Fruit fly (Drosophila melanogaster): ENCODE results near the gene CG31373.

Gene CG31373

dm6 chr3R:10679911-10680310 is 29.3 kb downstream of the CG31373 start:
- no peak for TF ChIP-seq Abd-B (GFP tag; optimal IDR thresholded peaks at IDR 0.05)
- TF ChIP-seq fru (GFP tag; optimal IDR thresholded peaks at IDR 0.05), result no peak
- no peak for TF ChIP-seq CG32264 (GFP tag; optimal IDR thresholded peaks at IDR 0.05)
- TF ChIP-seq jim (GFP tag; optimal IDR thresholded peaks at IDR 0.05), result no peak
- TF ChIP-seq CrebA (GFP tag; optimal IDR thresholded peaks at IDR 0.05; ENCODE audit: borderline replicate concordance), result no peak
- TF ChIP-seq lola (GFP tag; optimal IDR thresholded peaks at IDR 0.05), result no peak
- no peak for TF ChIP-seq Sp1 (GFP tag; optimal IDR thresholded peaks at IDR 0.05)
- no peak for TF ChIP-seq Dif (GFP tag; optimal IDR thresholded peaks at IDR 0.05; ENCODE audit: partially characterized antibody)
- TF ChIP-seq GATAd (GFP tag; optimal IDR thresholded peaks at IDR 0.05), result no peak
- no peak for TF ChIP-seq Jra (GFP tag; optimal IDR thresholded peaks at IDR 0.05)
- TF ChIP-seq woc (GFP tag; optimal IDR thresholded peaks at IDR 0.05), result no peak
- no peak for TF ChIP-seq Hnf4 (GFP tag; optimal IDR thresholded peaks at IDR 0.05)
- no peak for TF ChIP-seq rgr (GFP tag; optimal IDR thresholded peaks at IDR 0.05)

- TF ChIP-seq OdsH (GFP tag; optimal IDR thresholded peaks at IDR 0.05) (no peak), Dfd (GFP tag; optimal IDR thresholded peaks at IDR 0.05) (no peak), Mio (GFP tag; optimal IDR thresholded peaks at IDR 0.05) (no peak), HLH106 (tag; optimal IDR thresholded peaks at IDR 0.05) (no peak), jim (GFP tag; optimal IDR thresholded peaks at IDR 0.05) (no peak), dsf (GFP tag; optimal IDR thresholded peaks at IDR 0.05; ENCODE audit: borderline replicate concordance) (no peak), CG32264 (GFP tag; optimal IDR thresholded peaks at IDR 0.05) (no peak), woc (GFP tag; optimal IDR thresholded peaks at IDR 0.05) (no peak), Hr78 (GFP tag; optimal IDR thresholded peaks at IDR 0.05) (no peak), sage (GFP tag; optimal IDR thresholded peaks at IDR 0.05) (no peak), h (GFP tag; optimal IDR thresholded peaks at IDR 0.05) (no peak), CrebA (GFP tag; optimal IDR thresholded peaks at IDR 0.05; ENCODE audit: borderline replicate concordance) (no peak), dmrt93B (GFP tag; optimal IDR thresholded peaks at IDR 0.05) (no peak), usp (GFP tag; optimal IDR thresholded peaks at IDR 0.05) (no peak), Abd-B (GFP tag; optimal IDR thresholded peaks at IDR 0.05) (no peak), ey (GFP tag; optimal IDR thresholded peaks at IDR 0.05) (no peak), Myc (optimal IDR thresholded peaks at IDR 0.05) (no peak), psq (GFP tag; optimal IDR thresholded peaks at IDR 0.05) (no peak), br (GFP tag; optimal IDR thresholded peaks at IDR 0.05) (no peak)
Measured at dm6 chr3R:10678935-10679565, 30.1 kb downstream of the CG31373 start.

- TF ChIP-seq Myc (optimal IDR thresholded peaks at IDR 0.05) (peak; percentile 76), dsf (GFP tag; optimal IDR thresholded peaks at IDR 0.05; ENCODE audit: borderline replicate concordance) (no peak), tai (GFP tag; optimal IDR thresholded peaks at IDR 0.05) (peak; percentile 27), N (GFP tag; optimal IDR thresholded peaks at IDR 0.05) (peak; percentile 44)
Measured at dm6 chr3R:10677245-10677902, 31.8 kb downstream of the CG31373 start, which contains the start of gene CG6465. Gene CG6465, minus strand, starts transcription at chr3R:10677251.

- peak; percentile 54 for TF ChIP-seq fru (GFP tag; optimal IDR thresholded peaks at IDR 0.05)
- no peak for TF ChIP-seq usp (GFP tag; optimal IDR thresholded peaks at IDR 0.05)
- TF ChIP-seq Dif (GFP tag; optimal IDR thresholded peaks at IDR 0.05; ENCODE audit: partially characterized antibody), result no peak
- no peak for TF ChIP-seq Sp1 (GFP tag; optimal IDR thresholded peaks at IDR 0.05)
- no peak for TF ChIP-seq woc (GFP tag; optimal IDR thresholded peaks at IDR 0.05)
- TF ChIP-seq brk (GFP tag; optimal IDR thresholded peaks at IDR 0.05), result peak; percentile 6
- TF ChIP-seq h (GFP tag; optimal IDR thresholded peaks at IDR 0.05), result peak; percentile 47
- peak; percentile 17 for TF ChIP-seq rgr (GFP tag; optimal IDR thresholded peaks at IDR 0.05)
- TF ChIP-seq sv (GFP tag; optimal IDR thresholded peaks at IDR 0.05), result no peak
- no peak for TF ChIP-seq CG32264 (GFP tag; optimal IDR thresholded peaks at IDR 0.05)
- TF ChIP-seq foxo (GFP tag; optimal IDR thresholded peaks at IDR 0.05), result peak in 1 of 2 experiments; percentile 42
- TF ChIP-seq Myc (optimal IDR thresholded peaks at IDR 0.05), result peak; percentile 72
- no peak for TF ChIP-seq dsf (GFP tag; optimal IDR thresholded peaks at IDR 0.05; ENCODE audit: borderline replicate concordance)
- no peak for TF ChIP-seq dmrt93B (GFP tag; optimal IDR thresholded peaks at IDR 0.05)
- peak; percentile 17 for TF ChIP-seq Hr83 (GFP tag; optimal IDR thresholded peaks at IDR 0.05; ENCODE audit: poor library complexity, severe bottlenecking)
- no peak for TF ChIP-seq Rel (GFP tag; optimal IDR thresholded peaks at IDR 0.05)
- TF ChIP-seq Rel (tag; optimal IDR thresholded peaks at IDR 0.05), result no peak
- TF ChIP-seq br (GFP tag; optimal IDR thresholded peaks at IDR 0.05), result no peak
- TF ChIP-seq ey (GFP tag; optimal IDR thresholded peaks at IDR 0.05), result no peak
Measured at dm6 chr3R:10675101-10675500, 34.1 kb downstream of the CG31373 start.

All from whole organism, wandering third instar larva.